Worm (Caenorhabditis elegans): ENCODE data around the gene C17F4.8.

DNA sequence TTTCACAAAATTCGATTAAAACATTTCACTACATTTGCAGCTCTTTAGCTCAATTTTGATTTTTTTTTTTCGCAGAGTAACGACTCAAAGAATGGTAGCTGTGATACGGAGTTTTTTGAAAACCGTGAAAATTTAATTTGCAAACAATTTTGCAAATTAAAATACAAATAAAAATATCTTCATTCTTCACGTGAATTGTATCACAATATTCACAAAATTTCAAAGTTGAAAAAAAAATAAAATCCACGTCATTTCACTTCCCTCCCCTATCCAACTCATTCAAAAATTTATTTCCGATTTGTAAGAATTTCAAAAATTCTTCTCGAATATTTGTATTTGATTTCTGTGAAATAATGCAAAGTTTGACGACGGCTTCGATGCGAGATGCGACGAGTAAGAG lies 44.0 kb upstream of the C17F4.8 start, which contains the start of gene wht-4:
- TF ChIP-seq mxl-2 (GFP tag; conservative IDR thresholded peaks at IDR 0.05) (no peak), lin-15B (tag; optimal IDR thresholded peaks at IDR 0.05) (no peak), zag-1 (tag; optimal IDR thresholded peaks at IDR 0.05) (no peak), dmd-8 (GFP tag; IDR thresholded peaks at IDR 0.05) (no peak), T20F7.1 (GFP tag; optimal IDR thresholded peaks at IDR 0.05) (no peak), dve-1 (tag; optimal IDR thresholded peaks at IDR 0.05; ENCODE audit: insufficient read depth) (no peak), ces-1 (GFP tag; optimal IDR thresholded peaks at IDR 0.05) (no peak), ztf-11 (tag; optimal IDR thresholded peaks at IDR 0.05) (no peak)
